Worm (Caenorhabditis elegans) whole organism, L4/young adult: Measurements from ENCODE around the gene sdz-21.

Source experiments
- W03F9.2 ChIP-seq: fragments of 150-350 bp; optimal IDR thresholded peaks from 2 replicates; lab custom pipeline; 2014; ENCODE audit warnings: missing biosample characterization, missing genetic modification characterization
- dao-5 ChIP-seq: sonication (generic microtip); optimal IDR thresholded peaks from 2 replicates; lab custom pipeline; 2016; ENCODE audit warnings: missing genotype, missing genetic modification characterization, moderate library complexity, missing compliant biosample characterization
- him-1 ChIP-seq: sonication (generic microtip); optimal IDR thresholded peaks from 2 replicates; lab custom pipeline; 2016; ENCODE audit warnings: missing genotype, missing genetic modification reagents, missing genetic modification characterization, missing compliant biosample characterization

Gene sdz-21

DNA sequence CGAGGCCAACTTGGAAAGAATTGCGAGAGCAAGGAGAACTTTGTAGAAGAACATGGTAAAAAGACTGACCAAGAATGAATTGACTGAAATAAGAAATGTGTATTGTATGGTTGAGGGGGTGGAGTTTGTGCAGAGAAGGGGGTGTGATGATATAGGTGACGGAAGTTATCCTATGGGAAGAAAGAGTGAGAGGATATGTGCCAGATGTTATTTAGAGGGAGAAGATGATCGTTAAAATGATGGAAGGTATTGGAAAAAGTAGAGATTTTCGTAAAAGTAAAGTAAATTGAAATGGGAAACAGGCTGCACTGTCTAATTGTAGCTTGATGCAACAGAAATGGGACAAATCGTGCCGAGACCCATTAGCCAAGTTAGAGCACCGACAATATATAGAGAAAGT lies at the start of gene sdz-21:
sdz-21 (minus strand) TSS at position 101 of the 400 bp plus-strand sequence.
- no peak for TF ChIP-seq dao-5 (tag; lab: Kevin White, UChicago)
- no peak for TF ChIP-seq him-1 (tag; lab: Kevin White, UChicago)
- no peak for TF ChIP-seq W03F9.2 (tag; lab: Kevin White, UChicago)

DNA sequence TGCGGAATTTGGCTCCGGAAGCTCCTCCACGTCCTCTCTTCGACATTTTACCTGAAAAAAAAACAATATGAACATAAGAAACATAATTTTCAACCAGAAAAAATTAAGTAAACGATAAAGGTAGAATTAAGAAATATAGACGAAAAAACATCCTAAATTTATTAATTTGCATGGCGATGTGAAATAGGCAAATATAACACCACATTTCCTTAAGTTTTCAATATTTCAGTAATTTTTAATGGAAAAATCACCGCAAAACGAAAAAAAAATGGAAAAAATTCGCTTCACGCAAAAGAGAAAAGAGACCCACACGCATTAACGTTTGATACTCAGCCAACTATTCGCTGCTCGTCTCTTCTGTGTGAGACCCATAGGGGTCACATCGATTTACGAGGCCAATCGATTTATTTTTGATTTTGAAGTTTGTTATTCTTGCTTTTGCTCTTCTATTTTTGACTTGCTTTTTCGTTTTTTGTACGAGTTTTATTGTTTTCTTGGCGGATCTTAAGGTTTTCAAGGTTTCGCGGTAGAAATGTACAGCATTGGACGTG lies 49.3 kb upstream of the sdz-21 start, which contains the start of gene rpl-23:
rpl-23 (minus strand) TSS at position 51 of the 551 bp plus-strand sequence.
- TF ChIP-seq him-1 (tag; lab: Kevin White, UChicago) (peak; percentile 52), dao-5 (tag; lab: Kevin White, UChicago) (no peak), W03F9.2 (tag; lab: Kevin White, UChicago) (peak; percentile 94)

DNA sequence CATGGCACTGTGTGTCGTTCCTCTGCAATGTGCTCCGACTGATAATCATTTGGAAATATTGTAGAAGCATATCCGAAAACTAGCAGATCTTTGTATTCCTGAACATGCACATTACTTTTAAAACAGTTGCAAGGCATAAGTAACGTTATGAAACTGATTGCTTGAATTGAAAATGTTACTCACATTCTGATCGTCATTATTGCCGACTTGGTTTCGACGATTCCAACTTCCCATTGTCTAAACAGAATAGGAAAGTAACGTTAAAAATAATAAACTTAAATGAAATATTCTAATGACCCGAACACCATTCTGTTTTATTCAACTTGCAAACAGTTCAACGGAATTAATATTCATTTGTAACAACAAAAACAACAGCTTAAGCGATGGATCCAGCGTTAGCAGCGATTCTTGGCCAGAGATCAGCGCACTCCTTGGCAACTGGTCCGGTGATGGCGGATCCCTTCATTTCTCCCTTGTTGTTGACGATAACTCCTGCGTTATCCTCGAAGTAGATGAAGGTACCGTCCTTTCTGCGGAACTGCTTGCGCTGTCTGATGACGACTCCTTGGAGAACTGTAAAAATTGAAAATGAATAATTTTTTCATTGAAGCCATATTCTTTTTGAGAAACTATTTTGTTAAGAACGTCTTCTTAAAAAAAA lies 48.5 kb upstream of the sdz-21 start, which contains the start of gene swp-1:
swp-1 (minus strand) TSS at position 298 of the 661 bp plus-strand sequence.
- TF ChIP-seq dao-5 (tag; lab: Kevin White, UChicago) (no peak), him-1 (tag; lab: Kevin White, UChicago) (no peak), W03F9.2 (tag; lab: Kevin White, UChicago) (no peak)

ce11 chrIII:5701491-5701890 lies 44.6 kb upstream of the sdz-21 start:
- no peak for TF ChIP-seq W03F9.2 (tag; lab: Kevin White, UChicago)
- no peak for TF ChIP-seq him-1 (tag; lab: Kevin White, UChicago)
- TF ChIP-seq dao-5 (tag; lab: Kevin White, UChicago), result no peak

- TF ChIP-seq W03F9.2 (tag; lab: Kevin White, UChicago) (peak; percentile 73), dao-5 (tag; lab: Kevin White, UChicago) (no peak)
Observed at ce11 chrIII:5697963-5698730, 41.3 kb upstream of the sdz-21 start, which contains the start of the genes lgg-3 and rgs-5. Gene lgg-3 (minus strand): TSS chrIII:5698013. Gene rgs-5 (plus strand): TSS chrIII:5698555.

ce11 chrIII:5697266-5697665 lies 40.4 kb upstream of the sdz-21 start, which contains the start of gene B0336.7:
Gene B0336.7 (minus strand): TSS chrIII:5697366.
- TF ChIP-seq him-1 (tag; lab: Kevin White, UChicago) (no peak), W03F9.2 (tag; lab: Kevin White, UChicago) (no peak), dao-5 (tag; lab: Kevin White, UChicago) (no peak)

ce11 chrIII:5693736-5694135 lies 36.9 kb upstream of the sdz-21 start, which contains the start of gene B0336.13:
Gene B0336.13 (plus strand): TSS chrIII:5694036.
- TF ChIP-seq him-1 (tag; lab: Kevin White, UChicago), result no peak
- TF ChIP-seq W03F9.2 (tag; lab: Kevin White, UChicago), result no peak
- TF ChIP-seq dao-5 (tag; lab: Kevin White, UChicago), result no peak

DNA sequence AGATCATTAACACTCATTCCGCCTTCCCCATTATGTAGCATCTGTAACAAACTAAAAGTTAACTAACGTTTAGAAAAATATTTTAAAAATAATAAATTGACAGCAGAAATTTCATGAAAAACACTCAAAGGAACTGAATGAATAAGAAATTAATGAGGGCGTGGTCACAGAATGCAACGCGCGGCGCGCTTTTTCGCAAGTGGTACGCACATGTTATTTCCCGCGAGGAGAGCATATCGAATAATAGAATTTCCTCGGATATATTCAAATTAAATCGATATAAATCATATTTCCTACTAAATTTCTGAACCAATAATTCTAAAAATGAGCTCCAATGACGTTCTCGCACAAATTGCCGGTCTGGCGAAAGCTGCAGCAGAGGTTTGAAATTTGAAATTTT lies 35.8 kb upstream of the sdz-21 start, which contains the start of the genes abi-1 and arle-14:
abi-1 (minus strand) TSS at position 51 of the 400 bp plus-strand sequence.
arle-14 (plus strand) TSS at position 217 of the 400 bp plus-strand sequence.
- TF ChIP-seq W03F9.2 (tag; lab: Kevin White, UChicago) (peak; percentile 2), him-1 (tag; lab: Kevin White, UChicago) (no peak)

ce11 chrIII:5691826-5692225 lies 35.0 kb upstream of the sdz-21 start:
- no peak for TF ChIP-seq W03F9.2 (tag; lab: Kevin White, UChicago)
- TF ChIP-seq dao-5 (tag; lab: Kevin White, UChicago), result no peak
- TF ChIP-seq him-1 (tag; lab: Kevin White, UChicago), result no peak

DNA sequence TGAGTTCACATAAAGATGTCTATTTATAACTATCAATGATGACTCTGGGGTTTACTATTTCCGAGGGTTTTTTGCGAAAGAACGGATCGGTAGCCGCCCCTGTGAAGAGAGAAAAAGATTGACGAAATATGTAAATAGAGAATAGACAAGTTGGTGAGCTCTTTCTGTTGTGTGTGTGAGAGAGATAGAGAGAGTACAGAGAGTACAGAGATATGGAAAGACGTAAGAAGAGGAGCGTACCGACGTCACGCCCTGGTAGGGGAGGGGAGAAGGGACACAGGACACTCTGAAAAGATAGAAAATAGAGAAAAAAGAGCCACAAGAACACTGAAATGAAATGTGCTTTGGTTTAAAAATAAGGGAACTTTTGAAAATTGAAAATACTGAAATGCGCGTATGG lies 31.4 kb upstream of the sdz-21 start:
- no peak for TF ChIP-seq him-1 (tag; lab: Kevin White, UChicago)

DNA sequence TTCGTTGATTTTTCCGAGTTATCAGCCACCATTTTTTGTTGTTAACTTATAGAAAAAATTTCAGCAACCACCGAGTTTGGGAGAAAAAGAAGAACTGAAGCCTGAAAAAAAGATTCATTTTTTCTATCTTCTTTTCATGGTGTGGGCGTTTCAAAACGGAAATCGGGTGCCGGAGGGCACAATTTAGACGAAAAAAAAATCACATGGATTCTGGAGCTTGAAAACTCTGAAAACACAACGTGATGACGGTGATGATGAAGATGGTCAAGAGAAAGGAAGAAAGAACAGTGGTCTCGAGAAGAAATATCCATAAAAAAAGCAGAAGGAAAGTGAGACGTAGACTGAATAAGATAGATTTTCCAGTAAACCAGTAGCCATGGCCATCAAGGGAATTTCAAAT lies 27.2 kb upstream of the sdz-21 start, which contains the start of gene rcan-1:
rcan-1 (minus strand) TSS at position 101 of the 400 bp plus-strand sequence.
- no peak for TF ChIP-seq W03F9.2 (tag; lab: Kevin White, UChicago)
- no peak for TF ChIP-seq dao-5 (tag; lab: Kevin White, UChicago)
- TF ChIP-seq him-1 (tag; lab: Kevin White, UChicago), result no peak

- TF ChIP-seq him-1 (tag; lab: Kevin White, UChicago) (no peak), dao-5 (tag; lab: Kevin White, UChicago) (no peak), W03F9.2 (tag; lab: Kevin White, UChicago) (no peak)
Observed at ce11 chrIII:5680141-5680540, 23.3 kb upstream of the sdz-21 start, which contains the start of gene pst-2. Gene pst-2 (plus strand): TSS chrIII:5680433.

ce11 chrIII:5678935-5679334 lies 22.1 kb upstream of the sdz-21 start, which contains the start of the genes ska-3 and rps-12:
Gene ska-3 (minus strand): TSS chrIII:5679005.
Gene rps-12 (plus strand): TSS chrIII:5679298.
- TF ChIP-seq W03F9.2 (tag; lab: Kevin White, UChicago) (peak; percentile 98), dao-5 (tag; lab: Kevin White, UChicago) (no peak), him-1 (tag; lab: Kevin White, UChicago) (peak; percentile 99)
